Fruit fly (Drosophila melanogaster): ENCODE results near the gene ro.

ro gene

DNA sequence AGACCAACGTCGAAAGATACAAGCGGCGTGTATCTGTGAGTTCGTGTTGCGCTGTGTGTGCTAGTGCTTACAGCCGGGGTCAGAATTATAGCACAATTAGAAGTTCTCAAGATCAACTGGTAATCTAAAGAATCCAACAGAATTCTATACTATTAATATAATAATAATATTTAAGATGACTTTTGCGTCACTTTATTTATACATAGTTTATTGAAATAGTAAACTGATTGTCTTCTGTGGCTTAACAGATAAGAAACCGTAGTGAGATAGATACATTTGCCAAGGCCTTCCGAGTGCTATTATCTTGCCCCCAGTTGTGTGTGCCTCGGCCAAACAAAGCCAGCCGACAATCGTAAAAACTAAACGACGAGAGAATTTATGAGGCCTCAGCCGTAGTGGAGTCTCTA, 5.3 kb upstream of the ro start (continued):
- no peak for TF ChIP-seq CG17612 (GFP tag; IDR thresholded peaks at IDR 0.05)
- TF ChIP-seq gem (tag; optimal IDR thresholded peaks at IDR 0.05) = peak; percentile 85
- TF ChIP-seq Trl (optimal IDR thresholded peaks at IDR 0.05) = no peak
- TF ChIP-seq Trl (GFP tag; optimal IDR thresholded peaks at IDR 0.05) = no peak
- TF ChIP-seq emc (GFP tag; optimal IDR thresholded peaks at IDR 0.05) = no peak
- TF ChIP-seq CG12236 (GFP tag; optimal IDR thresholded peaks at IDR 0.05) = no peak
- TF ChIP-seq Asciz (GFP tag; optimal IDR thresholded peaks at IDR 0.05) = peak; percentile 57
- peak; percentile 73 for TF ChIP-seq CG1233 (GFP tag; optimal IDR thresholded peaks at IDR 0.05)
- TF ChIP-seq CG18619 (GFP tag; optimal IDR thresholded peaks at IDR 0.05) = peak; percentile 61
- TF ChIP-seq CG43689 (GFP tag; IDR thresholded peaks at IDR 0.05) = no peak
- TF ChIP-seq B-H2 (GFP tag; optimal IDR thresholded peaks at IDR 0.05) = no peak
- TF ChIP-seq CG8089 (GFP tag; optimal IDR thresholded peaks at IDR 0.05) = no peak
- peak; percentile 41 for TF ChIP-seq CG30431 (GFP tag; optimal IDR thresholded peaks at IDR 0.05)
- TF ChIP-seq CG1832 (GFP tag; optimal IDR thresholded peaks at IDR 0.05) = no peak
- TF ChIP-seq CG11093 (GFP tag; IDR thresholded peaks at IDR 0.05) = no peak; the same call in 1 of the 3 replicates
- TF ChIP-seq vfl (GFP tag; optimal IDR thresholded peaks at IDR 0.05) = no peak
- peak; percentile 58 for TF ChIP-seq CG9437 (GFP tag; optimal IDR thresholded peaks at IDR 0.05)
- TF ChIP-seq Hand (GFP tag; optimal IDR thresholded peaks at IDR 0.05) = peak; percentile 3
- TF ChIP-seq dm (GFP tag; optimal IDR thresholded peaks at IDR 0.05) = no peak
- peak; percentile 67 for TF ChIP-seq dmrt99B (tag; optimal IDR thresholded peaks at IDR 0.05)
- no peak for TF ChIP-seq ab (GFP tag; optimal IDR thresholded peaks at IDR 0.05)
- TF ChIP-seq Hmr (GFP tag; optimal IDR thresholded peaks at IDR 0.05) = peak; percentile 52
- peak; percentile 25 for TF ChIP-seq HmgZ (tag; optimal IDR thresholded peaks at IDR 0.05)
- no peak for TF ChIP-seq gce (GFP tag; IDR thresholded peaks at IDR 0.05)
- no peak for TF ChIP-seq Taf1 (GFP tag; IDR thresholded peaks at IDR 0.05)
- 0 out of 2 replicates have a peak, but pooled peaks have one; percentile 22 for TF ChIP-seq CG1024 (GFP tag; IDR thresholded peaks at IDR 0.05)
- peak; percentile 38; the same call in 1 of the 2 replicates for TF ChIP-seq CG10366 (GFP tag; IDR thresholded peaks at IDR 0.05)
- no peak for TF ChIP-seq kay (GFP tag; optimal IDR thresholded peaks at IDR 0.05)
- peak; percentile 79 for TF ChIP-seq Kr (GFP tag; optimal IDR thresholded peaks at IDR 0.05)
- 0 out of 3 replicates have a peak, but pooled peaks have one; percentile 32 for TF ChIP-seq CG2889 (GFP tag; IDR thresholded peaks at IDR 0.05)
- peak; percentile 34; the same call in 1 of the 2 replicates for TF ChIP-seq esg (GFP tag; conservative IDR thresholded peaks at IDR 0.05)
- peak; percentile 42 for TF ChIP-seq sob (GFP tag; IDR thresholded peaks at IDR 0.05)
- peak; percentile 12; the same call in 1 of the 2 replicates for TF ChIP-seq gt (GFP tag; IDR thresholded peaks at IDR 0.05)
- TF ChIP-seq ranshi (GFP tag; IDR thresholded peaks at IDR 0.05) = peak; percentile 45; the same call in 1 of the 2 replicates
- no peak for TF ChIP-seq pb (GFP tag; optimal IDR thresholded peaks at IDR 0.05)
- peak; percentile 56 for TF ChIP-seq CG10543 (GFP tag; optimal IDR thresholded peaks at IDR 0.05)
- peak; percentile 52 for TF ChIP-seq CG9817 (tag; optimal IDR thresholded peaks at IDR 0.05)
- no peak for TF ChIP-seq CG7963 (GFP tag; IDR thresholded peaks at IDR 0.05; ENCODE audit: partially characterized antibody)
- TF ChIP-seq insv (GFP tag; optimal IDR thresholded peaks at IDR 0.05) = no peak
- TF ChIP-seq lilli (GFP tag; optimal IDR thresholded peaks at IDR 0.05) = peak; percentile 32
- peak in 1 of 3 experiments; percentile 85 for TF ChIP-seq Stat92E (GFP tag; optimal IDR thresholded peaks at IDR 0.05)
- no peak for TF ChIP-seq CG4282 (GFP tag; optimal IDR thresholded peaks at IDR 0.05)
- no peak; the same call in 1 of the 2 replicates for TF ChIP-seq ap (GFP tag; IDR thresholded peaks at IDR 0.05)
- no peak for TF ChIP-seq ato (GFP tag; IDR thresholded peaks at IDR 0.05; ENCODE audit: partially characterized antibody)
- 0 out of 3 replicates have a peak, but pooled peaks have one; percentile 49 for TF ChIP-seq CG7357 (GFP tag; IDR thresholded peaks at IDR 0.05)
- TF ChIP-seq dysf (GFP tag; IDR thresholded peaks at IDR 0.05) = peak; percentile 75
- no peak for TF ChIP-seq GATAe (GFP tag; conservative IDR thresholded peaks at IDR 0.05)
- TF ChIP-seq Tbp (GFP tag; optimal IDR thresholded peaks at IDR 0.05) = no peak
- TF ChIP-seq Lim3 (GFP tag; IDR thresholded peaks at IDR 0.05) = no peak
- peak; percentile 57 for TF ChIP-seq onecut (GFP tag; IDR thresholded peaks at IDR 0.05)
- peak; percentile 59 for TF ChIP-seq CG7372 (GFP tag; IDR thresholded peaks at IDR 0.05)
- TF ChIP-seq CG2202 (tag; optimal IDR thresholded peaks at IDR 0.05) = peak; percentile 73

Data from whole organism, embryonic.